Fruit fly (Drosophila melanogaster) whole organism, embryonic: ENCODE measurements around the gene nol.
A peak's percentile ranks its signal among the peaks of the same experiment; 100 is the strongest.

Experiments used
- Abd-B ChIP-seq: fragments of 200-800 bp; sonication (Bioruptor generic); optimal IDR thresholded peaks from 2 replicates; lab custom pipeline; 2018; ENCODE audit warnings: missing biosample characterization, mild to moderate bottlenecking, missing genetic modification characterization, moderate library complexity
- CG10147 ChIP-seq: fragments of 200-800 bp; sonication (Bioruptor generic); optimal IDR thresholded peaks from 2 replicates; lab custom pipeline; 2019; ENCODE audit warnings: missing biosample characterization, mild to moderate bottlenecking, missing genetic modification characterization, moderate library complexity
- CG12236 ChIP-seq: fragments of 200-800 bp; sonication (Bioruptor generic); optimal IDR thresholded peaks from 2 replicates; lab custom pipeline; 2016; ENCODE audit warnings: missing biosample characterization, missing genetic modification characterization
- CG12769 ChIP-seq: fragments of 200-800 bp; sonication (Bioruptor generic); optimal IDR thresholded peaks from 2 replicates; lab custom pipeline; 2019; ENCODE audit warnings: missing biosample characterization, mild to moderate bottlenecking, missing genetic modification characterization, moderate library complexity
- CG14014 ChIP-seq: fragments of 200-800 bp; sonication (Bioruptor generic); IDR thresholded peaks from 2 replicates; pipeline ENCODE4 v1.3.6; 2022; ENCODE audit warnings: missing biosample characterization, missing genetic modification characterization
- CG15601 ChIP-seq: fragments of 200-800 bp; sonication (Bioruptor generic); optimal IDR thresholded peaks from 3 replicates; lab custom pipeline; 2019; ENCODE audit warnings: missing biosample characterization, mild to moderate bottlenecking, missing genetic modification characterization, moderate library complexity
- CG17359 ChIP-seq: fragments of 200-800 bp; sonication (Bioruptor generic); optimal IDR thresholded peaks from 3 replicates; lab custom pipeline; 2018; ENCODE audit warnings: missing biosample characterization, mild to moderate bottlenecking, missing genetic modification characterization, moderate library complexity
- CG18011 ChIP-seq: fragments of 200-800 bp; sonication (Bioruptor generic); optimal IDR thresholded peaks from 2 replicates; lab custom pipeline; 2017; ENCODE audit warnings: missing biosample characterization, missing genetic modification characterization, mild to moderate bottlenecking, moderate library complexity, missing genotype
- CG2116 ChIP-seq: fragments of 200-800 bp; sonication (Bioruptor generic); optimal IDR thresholded peaks from 3 replicates; lab custom pipeline; 2018; ENCODE audit warnings: missing biosample characterization, mild to moderate bottlenecking, missing genetic modification characterization
- CG2199 ChIP-seq: fragments of 200-800 bp; sonication (Bioruptor generic); IDR thresholded peaks from 3 replicates; pipeline ENCODE4 v1.3.6; 2022; ENCODE audit warnings: missing biosample characterization, missing genetic modification characterization
- CG31388 ChIP-seq: fragments of 200-800 bp; sonication (Bioruptor generic); optimal IDR thresholded peaks from 2 replicates; lab custom pipeline; 2016; ENCODE audit warnings: missing biosample characterization, missing genetic modification characterization
- CG4404 ChIP-seq: fragments of 200-800 bp; sonication (Bioruptor generic); IDR thresholded peaks from 2 replicates; pipeline ENCODE4 v1.3.6; 2022; ENCODE audit warnings: missing biosample characterization, missing genetic modification characterization
- CG4820 ChIP-seq: fragments of 200-800 bp; sonication (Bioruptor generic); optimal IDR thresholded peaks from 3 replicates; lab custom pipeline; 2016; ENCODE audit warnings: missing biosample characterization, missing genetic modification characterization
- CG6175 ChIP-seq: fragments of 200-800 bp; sonication (Bioruptor generic); IDR thresholded peaks from 3 replicates; pipeline ENCODE4 v1.3.6; 2022; ENCODE audit warnings: missing biosample characterization, missing genetic modification characterization
- CG6254 ChIP-seq: fragments of 200-800 bp; sonication (Bioruptor generic); optimal IDR thresholded peaks from 3 replicates; lab custom pipeline; 2017; ENCODE audit warnings: mild to moderate bottlenecking, missing biosample characterization, missing genetic modification reagents, missing genetic modification characterization
- CG8359 ChIP-seq: fragments of 200-800 bp; sonication (Bioruptor generic); optimal IDR thresholded peaks from 2 replicates; lab custom pipeline; 2017; ENCODE audit warnings: missing biosample characterization, mild to moderate bottlenecking, missing genetic modification characterization, borderline replicate concordance
- D ChIP-seq, 2 experiments: fragments of 200-800 bp in 1 of 2; fragments of >200 bp in 1 of 2; sonication (Bioruptor generic) in 1 of 2; optimal IDR thresholded peaks; 2 replicates in 1 of 2; 3 replicates in 1 of 2; lab custom pipeline; 2017; ENCODE audit warnings: mild to moderate bottlenecking in 1 of 2, missing biosample characterization in 1 of 2, missing genetic modification characterization in 1 of 2, missing genetic modification reagents in 1 of 2
- HHEX ChIP-seq: fragments of 200-800 bp; sonication (Bioruptor generic); optimal IDR thresholded peaks from 3 replicates; lab custom pipeline; 2017; ENCODE audit warnings: missing biosample characterization, mild to moderate bottlenecking, missing genetic modification characterization, missing genetic modification reagents
- HmgD ChIP-seq: fragments of 200-800 bp; sonication (Bioruptor generic); optimal IDR thresholded peaks from 3 replicates; lab custom pipeline; 2016; ENCODE audit warnings: missing biosample characterization, missing genetic modification characterization
- Hr3 ChIP-seq: fragments of 200-800 bp; sonication (Bioruptor generic); optimal IDR thresholded peaks from 3 replicates; lab custom pipeline; 2016; ENCODE audit warnings: missing biosample characterization, missing genetic modification characterization
- Mrtf ChIP-seq: fragments of 200-800 bp; sonication (Bioruptor generic); IDR thresholded peaks from 3 replicates; pipeline ENCODE4 v1.3.6; 2022; ENCODE audit warnings: missing biosample characterization, missing genetic modification characterization
- NK7.1 ChIP-seq: fragments of 200-800 bp; sonication (Bioruptor generic); optimal IDR thresholded peaks from 3 replicates; lab custom pipeline; 2016; ENCODE audit warnings: missing biosample characterization, missing genetic modification characterization
- Sox100B ChIP-seq: fragments of 200-800 bp; sonication (Bioruptor generic); optimal IDR thresholded peaks from 3 replicates; lab custom pipeline; 2018; ENCODE audit warnings: missing biosample characterization, mild to moderate bottlenecking, missing genetic modification characterization
- YL-1 ChIP-seq: fragments of 200-800 bp; sonication (Bioruptor generic); optimal IDR thresholded peaks from 3 replicates; lab custom pipeline; 2017; ENCODE audit warnings: missing biosample characterization, mild to moderate bottlenecking, missing genetic modification characterization
- ash1 ChIP-seq: fragments of 200-800 bp; sonication (Bioruptor generic); optimal IDR thresholded peaks from 2 replicates; lab custom pipeline; 2018; ENCODE audit warnings: missing biosample characterization, mild to moderate bottlenecking, missing genetic modification characterization
- cato ChIP-seq: fragments of 200-800 bp; sonication (Bioruptor generic); optimal IDR thresholded peaks from 2 replicates; lab custom pipeline; 2016; ENCODE audit warnings: missing biosample characterization, missing genetic modification characterization, borderline replicate concordance
- chif ChIP-seq, 2 experiments: fragments of 200-800 bp; sonication (Bioruptor generic); optimal IDR thresholded peaks; 3 replicates each; lab custom pipeline; 2016; ENCODE audit warnings: missing biosample characterization in 2 of 2, missing genetic modification characterization in 2 of 2
- crc ChIP-seq: fragments of 200-800 bp; sonication (Bioruptor generic); optimal IDR thresholded peaks from 2 replicates; lab custom pipeline; 2016; ENCODE audit warnings: missing biosample characterization, missing genetic modification characterization
- crol ChIP-seq: fragments of 200-800 bp; sonication (Bioruptor generic); IDR thresholded peaks from 2 replicates; pipeline ENCODE4 v1.3.6; 2022; ENCODE audit warnings: missing biosample characterization, missing genetic modification characterization
- dan ChIP-seq: fragments of 200-800 bp; sonication (Bioruptor generic); IDR thresholded peaks from 2 replicates; pipeline ENCODE4 v1.3.6; 2022; ENCODE audit warnings: missing biosample characterization, missing genetic modification characterization
- dati ChIP-seq: fragments of 200-800 bp; sonication (Bioruptor generic); IDR thresholded peaks from 2 replicates; pipeline ENCODE4 v1.3.6; 2022; ENCODE audit warnings: missing biosample characterization, missing genetic modification characterization
- fd96Cb ChIP-seq: fragments of 200-800 bp; sonication (Bioruptor generic); optimal IDR thresholded peaks from 2 replicates; lab custom pipeline; 2018; ENCODE audit warnings: missing biosample characterization, mild to moderate bottlenecking, missing genetic modification characterization, moderate library complexity
- ftz-f1 ChIP-seq: fragments of 200-800 bp; sonication (Bioruptor generic); optimal IDR thresholded peaks from 2 replicates; lab custom pipeline; 2016; ENCODE audit warnings: missing biosample characterization, missing genetic modification characterization
- hb ChIP-seq: fragments of 200-800 bp; sonication (Bioruptor generic); IDR thresholded peaks from 3 replicates; pipeline ENCODE4 v1.3.6; 2022; ENCODE audit warnings: missing biosample characterization, missing genetic modification characterization; ENCODE audit not compliant: partially characterized antibody
- ind ChIP-seq: fragments of 200-800 bp; sonication (Bioruptor generic); optimal IDR thresholded peaks from 3 replicates; lab custom pipeline; 2016; ENCODE audit warnings: missing biosample characterization, missing genetic modification characterization
- lilli ChIP-seq: fragments of 200-800 bp; sonication (Bioruptor generic); optimal IDR thresholded peaks from 3 replicates; lab custom pipeline; 2016; ENCODE audit warnings: missing biosample characterization, missing genetic modification characterization
- mam ChIP-seq: fragments of 200-800 bp; sonication (Bioruptor generic); optimal IDR thresholded peaks from 3 replicates; lab custom pipeline; 2016; ENCODE audit warnings: missing biosample characterization, missing genetic modification characterization
- nerfin-2 ChIP-seq: fragments of 200-800 bp; sonication (Bioruptor generic); IDR thresholded peaks from 2 replicates; pipeline ENCODE4 v1.3.6; 2022; ENCODE audit warnings: missing biosample characterization, missing genetic modification characterization; ENCODE audit not compliant: partially characterized antibody
- p53 ChIP-seq: fragments of 200-800 bp; sonication (Bioruptor generic); optimal IDR thresholded peaks from 2 replicates; lab custom pipeline; 2016; ENCODE audit warnings: missing biosample characterization, missing genetic modification characterization
- pb ChIP-seq: fragments of 200-800 bp; sonication (Bioruptor generic); optimal IDR thresholded peaks from 3 replicates; lab custom pipeline; 2016; ENCODE audit warnings: missing biosample characterization, missing genetic modification characterization
- pzg ChIP-seq: fragments of 200-800 bp; sonication (Bioruptor generic); optimal IDR thresholded peaks from 3 replicates; lab custom pipeline; 2018; ENCODE audit warnings: missing biosample characterization, mild to moderate bottlenecking, missing genetic modification characterization, moderate library complexity
- ranshi ChIP-seq: fragments of 200-800 bp; sonication (Bioruptor generic); IDR thresholded peaks from 2 replicates; pipeline ENCODE4 v1.3.6; 2022; ENCODE audit warnings: missing biosample characterization, missing genetic modification characterization
- salm ChIP-seq: fragments of 200-800 bp; sonication (Bioruptor generic); optimal IDR thresholded peaks from 2 replicates; lab custom pipeline; 2018; ENCODE audit warnings: missing biosample characterization, mild to moderate bottlenecking, missing genetic modification characterization
- sens-2 ChIP-seq: fragments of 200-800 bp; sonication (Bioruptor generic); IDR thresholded peaks from 2 replicates; pipeline ENCODE4 v1.3.6; 2022; ENCODE audit warnings: missing biosample characterization, missing genetic modification characterization
- sqz ChIP-seq: fragments of 200-800 bp; sonication (Bioruptor generic); optimal IDR thresholded peaks from 3 replicates; lab custom pipeline; 2018; ENCODE audit warnings: missing biosample characterization, mild to moderate bottlenecking, missing genetic modification characterization
- tio ChIP-seq: fragments of 200-800 bp; sonication (Bioruptor generic); optimal IDR thresholded peaks from 2 replicates; lab custom pipeline; 2017; ENCODE audit warnings: missing biosample characterization, missing genetic modification characterization, inconsistent platforms
- tll ChIP-seq, 2 experiments: fragments of 200-800 bp in 1 of 2; fragments of >200 bp in 1 of 2; sonication (Bioruptor generic) in 1 of 2; optimal IDR thresholded peaks; 2 replicates each; lab custom pipeline; 2017 to 2019; ENCODE audit warnings: missing biosample characterization in 2 of 2, missing genetic modification characterization in 2 of 2, mild to moderate bottlenecking in 1 of 2, moderate library complexity in 1 of 2
- zfh1 ChIP-seq: fragments of 200-800 bp; sonication (Bioruptor generic); IDR thresholded peaks from 3 replicates; pipeline ENCODE4 v1.3.6; 2022; ENCODE audit warnings: missing biosample characterization, missing genetic modification characterization

Gene nol

DNA sequence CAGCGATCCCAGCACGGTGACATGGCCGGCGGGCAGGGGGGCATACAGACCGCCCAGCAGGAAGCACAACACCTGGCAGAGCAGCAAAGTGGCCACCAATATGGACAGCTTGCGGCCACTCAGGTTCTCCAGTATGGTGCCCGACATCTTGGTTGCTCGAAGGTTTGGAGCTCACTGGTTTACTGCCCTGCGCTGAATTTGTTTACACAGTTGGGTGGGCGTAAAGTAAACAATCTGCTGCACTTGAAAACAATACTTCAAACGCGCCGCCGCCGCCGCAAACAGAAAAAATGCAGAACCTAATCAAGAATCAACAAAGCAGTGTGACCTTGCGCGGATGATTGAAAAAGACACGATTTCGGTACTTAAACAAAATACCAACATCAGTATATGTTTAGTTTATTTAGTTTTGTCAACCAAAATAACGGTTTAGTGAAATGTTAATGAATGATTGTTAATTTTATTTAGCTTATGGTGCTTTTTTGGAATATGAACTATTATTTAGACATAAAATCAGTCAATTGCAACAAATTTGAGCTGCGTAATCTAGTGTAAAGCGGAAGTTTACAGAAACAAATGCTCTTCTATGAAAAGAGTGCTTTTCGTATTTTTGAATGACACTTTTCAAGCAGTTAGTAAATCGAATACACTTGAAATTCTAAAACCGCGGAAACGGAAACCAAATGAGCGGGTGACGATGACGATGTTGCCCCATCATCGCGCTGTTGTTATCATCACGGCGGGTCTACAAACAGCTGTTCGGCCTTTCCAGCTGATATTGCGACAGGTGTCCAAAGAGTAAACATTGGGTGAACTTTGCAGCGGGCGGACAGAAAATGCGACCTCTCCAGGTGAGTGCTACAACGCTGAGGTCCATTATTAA is 38.9 kb downstream of the nol start, which contains the start of the genes wls and Adck5 (continued):
- TF ChIP-seq ind (GFP tag; lab: Kevin White, UChicago) (no peak), HmgD (GFP tag; lab: Kevin White, UChicago) (no peak), fd96Cb (tag; lab: Kevin White, UChicago) (no peak), zfh1 (GFP tag; lab: Robert Waterston, UW) (peak; percentile 40; the same call in 1 of the 3 replicates), CG2199 (no peak), p53 (peak; percentile 7), pb (GFP tag; lab: Kevin White, UChicago) (peak; percentile 17), chif (GFP tag; optimal IDR thresholded peaks at IDR 0.05; lab: Kevin White, UChicago) (no peak), CG17359 (no peak), salm (tag; lab: Kevin White, UChicago) (peak; percentile 25), CG14014 (GFP tag; lab: Robert Waterston, UW) (peak; percentile 20; the same call in 1 of the 2 replicates), CG12769 (tag; lab: Kevin White, UChicago) (no peak), CG18011 (GFP tag; lab: Kevin White, UChicago) (peak; percentile 27), CG2116 (GFP tag; lab: Kevin White, UChicago) (peak; percentile 67), hb (GFP tag; lab: Robert Waterston, UW) (no peak), nerfin-2 (GFP tag; lab: Robert Waterston, UW) (no peak), CG31388 (GFP tag; lab: Kevin White, UChicago) (no peak), sqz (GFP tag; lab: Kevin White, UChicago) (peak; percentile 18), tio (GFP tag; lab: Kevin White, UChicago) (no peak), CG4404 (GFP tag; lab: Robert Waterston, UW) (no peak), CG15601 (no peak), NK7.1 (GFP tag; lab: Kevin White, UChicago) (no peak), Abd-B (GFP tag; lab: Kevin White, UChicago) (no peak), lilli (GFP tag; lab: Kevin White, UChicago) (peak; percentile 26), Hr3 (GFP tag; lab: Kevin White, UChicago) (no peak), CG10147 (GFP tag; lab: Kevin White, UChicago) (no peak), pzg (GFP tag; lab: Kevin White, UChicago) (peak; percentile 41), mam (GFP tag; lab: Kevin White, UChicago) (peak; percentile 3), ash1 (no peak), HHEX (GFP tag; lab: Kevin White, UChicago) (peak; percentile 58), CG8359 (GFP tag; lab: Kevin White, UChicago) (no peak), ftz-f1 (GFP tag; lab: Kevin White, UChicago) (no peak), YL-1 (GFP tag; lab: Kevin White, UChicago) (peak; percentile 41), crol (GFP tag; lab: Robert Waterston, UW) (no peak), cato (GFP tag; lab: Kevin White, UChicago) (no peak), D (optimal IDR thresholded peaks at IDR 0.05; lab: Kevin White, UChicago) (no peak), D (GFP tag; optimal IDR thresholded peaks at IDR 0.05; lab: Kevin White, UChicago) (no peak), CG6254 (GFP tag; lab: Kevin White, UChicago) (no peak), Sox100B (GFP tag; lab: Kevin White, UChicago) (no peak), dati (GFP tag; lab: Robert Waterston, UW) (no peak), tll (GFP tag; optimal IDR thresholded peaks at IDR 0.05; lab: Kevin White, UChicago) (no peak), CG6175 (no peak), dan (GFP tag; lab: Robert Waterston, UW) (no peak), CG4820 (GFP tag; lab: Kevin White, UChicago) (no peak), ranshi (GFP tag; lab: Robert Waterston, UW) (no peak; the same call in 1 of the 2 replicates), CG12236 (GFP tag; lab: Kevin White, UChicago) (peak; percentile 38), crc (GFP tag; lab: Kevin White, UChicago) (peak; percentile 35), Mrtf (GFP tag; lab: Robert Waterston, UW) (no peak), sens-2 (no peak)
